Fruit fly (Drosophila melanogaster) whole organism, adult: ENCODE data around the gene CG31365.

ENCODE experiments used
- CG14711 ChIP-seq: fragments of 200-800 bp; sonication (Bioruptor generic); optimal IDR thresholded peaks from 2 replicates; lab custom pipeline; 2018; ENCODE audit warnings: missing biosample characterization, mild to moderate bottlenecking, missing genetic modification characterization, moderate library complexity
- CG1620 ChIP-seq: fragments of 200-800 bp; sonication (Bioruptor generic); optimal IDR thresholded peaks from 2 replicates; lab custom pipeline; 2016; ENCODE audit warnings: missing biosample characterization, missing genetic modification characterization
- CG5204 ChIP-seq: fragments of 200-800 bp; sonication (Bioruptor generic); optimal IDR thresholded peaks from 2 replicates; lab custom pipeline; 2016; ENCODE audit warnings: missing biosample characterization, missing genetic modification characterization
- CG7045 ChIP-seq: fragments of 200-800 bp; sonication (Bioruptor generic); optimal IDR thresholded peaks from 2 replicates; lab custom pipeline; 2017; ENCODE audit warnings: missing biosample characterization, mild to moderate bottlenecking, missing genetic modification characterization
- CG7101 ChIP-seq: fragments of 200-800 bp; sonication (Bioruptor generic); optimal IDR thresholded peaks from 2 replicates; lab custom pipeline; 2018; ENCODE audit warnings: missing biosample characterization, mild to moderate bottlenecking, missing genetic modification characterization, moderate library complexity
- Clk ChIP-seq: fragments of 200-800 bp; sonication (Bioruptor generic); optimal IDR thresholded peaks from 2 replicates; lab custom pipeline; 2017; ENCODE audit warnings: missing biosample characterization, missing genetic modification characterization
- Crg-1 ChIP-seq: fragments of 200-800 bp; sonication (Bioruptor generic); optimal IDR thresholded peaks from 2 replicates; lab custom pipeline; 2016; ENCODE audit warnings: missing biosample characterization, missing genetic modification characterization
- Hr96 ChIP-seq: fragments of 200-800 bp; sonication (Bioruptor generic); optimal IDR thresholded peaks from 2 replicates; lab custom pipeline; 2016; ENCODE audit warnings: missing biosample characterization, missing genetic modification characterization
- bab1 ChIP-seq: fragments of 200-800 bp; sonication (Bioruptor generic); optimal IDR thresholded peaks from 3 replicates; lab custom pipeline; 2019; ENCODE audit warnings: missing biosample characterization, mild to moderate bottlenecking, missing genetic modification characterization, moderate library complexity
- cic ChIP-seq: fragments of 200-800 bp; sonication (Bioruptor generic); optimal IDR thresholded peaks from 2 replicates; lab custom pipeline; 2017; ENCODE audit warnings: missing biosample characterization, mild to moderate bottlenecking, missing genetic modification characterization, moderate library complexity
- cnc ChIP-seq, 2 experiments: fragments of >200 bp; optimal IDR thresholded peaks; 2 replicates each; lab custom pipeline; 2017
- ovo ChIP-seq: fragments of 200-800 bp; sonication (Bioruptor generic); optimal IDR thresholded peaks from 2 replicates; lab custom pipeline; 2016; ENCODE audit warnings: missing biosample characterization, missing genetic modification characterization
- tj ChIP-seq: fragments of 200-800 bp; sonication (Bioruptor generic); optimal IDR thresholded peaks from 3 replicates; lab custom pipeline; 2017; ENCODE audit warnings: missing biosample characterization, mild to moderate bottlenecking, missing genetic modification characterization, moderate library complexity

dm6 chr3R:23144654-23145053 lies 18.4 kb upstream of the CG31365 start:
- TF ChIP-seq Hr96 (GFP tag; lab: Kevin White, UChicago) (no peak), bab1 (GFP tag; lab: Kevin White, UChicago) (no peak), CG7045 (GFP tag; lab: Kevin White, UChicago) (no peak), CG1620 (GFP tag; lab: Kevin White, UChicago) (no peak), CG5204 (no peak), Clk (no peak), tj (GFP tag; lab: Kevin White, UChicago) (no peak), CG7101 (no peak), Crg-1 (GFP tag; lab: Kevin White, UChicago) (no peak), cic (GFP tag; lab: Kevin White, UChicago) (no peak), ovo (GFP tag; lab: Kevin White, UChicago) (no peak), cnc (optimal IDR thresholded peaks at IDR 0.05; lab: Kevin White, UChicago) (no peak), CG14711 (tag; lab: Kevin White, UChicago) (no peak)
